Worm (Caenorhabditis elegans) whole organism, late embryonic: ENCODE data around the gene C06C3.7.

ENCODE experiments used
- ama-1 ChIP-seq: fragments of 150-350 bp; optimal IDR thresholded peaks from 2 replicates; lab custom pipeline; 2014
- sox-4 ChIP-seq: sonication (generic microtip); optimal IDR thresholded peaks from 2 replicates; lab custom pipeline; 2017; ENCODE audit warnings: mild to moderate bottlenecking, missing genetic modification characterization, inconsistent platforms, missing compliant biosample characterization
- unc-86 ChIP-seq: sonication (generic microtip); optimal IDR thresholded peaks from 2 replicates; lab custom pipeline; 2016; ENCODE audit warnings: missing genetic modification characterization, missing compliant biosample characterization
- ztf-16 ChIP-seq: sonication (generic microtip); optimal IDR thresholded peaks from 2 replicates; lab custom pipeline; 2017; ENCODE audit warnings: missing genetic modification characterization, missing compliant biosample characterization

ce11 chrII:9378174-9378573, 7.2 kb upstream of the C06C3.7 start:
- no peak for TF ChIP-seq ama-1
- no peak for TF ChIP-seq sox-4
- no peak for TF ChIP-seq unc-86 (tag; lab: Kevin White, UChicago)
- TF ChIP-seq ztf-16 (tag; lab: Kevin White, UChicago), result no peak
